Fruit fly (Drosophila melanogaster): ENCODE results near the gene CG6650.

CG6650 gene

dm6 chr3L:14031171-14032126, at the start of gene CG6650, which contains the start of gene endos (continued):
- peak; percentile 84 for TF ChIP-seq CG10543 (GFP tag; optimal IDR thresholded peaks at IDR 0.05)
- no peak for TF ChIP-seq kah (GFP tag; optimal IDR thresholded peaks at IDR 0.05)
- peak; percentile 53; the same call in 1 of the 2 replicates for TF ChIP-seq E2f2 (GFP tag; IDR thresholded peaks at IDR 0.05)
- TF ChIP-seq Bgb (GFP tag; IDR thresholded peaks at IDR 0.05; ENCODE audit: partially characterized antibody) = peak; percentile 76
- 0 out of 4 replicates have a peak, but pooled peaks have one; percentile 47 for TF ChIP-seq chinmo (GFP tag; IDR thresholded peaks at IDR 0.05; ENCODE audit: partially characterized antibody)
- TF ChIP-seq CG2120 (GFP tag; optimal IDR thresholded peaks at IDR 0.05) = peak; percentile 22
- TF ChIP-seq sc (optimal IDR thresholded peaks at IDR 0.05) = no peak
- TF ChIP-seq sc (GFP tag; optimal IDR thresholded peaks at IDR 0.05) = no peak
- peak; percentile 30 for TF ChIP-seq Meics (GFP tag; optimal IDR thresholded peaks at IDR 0.05)
- no peak for TF ChIP-seq Hmx (GFP tag; optimal IDR thresholded peaks at IDR 0.05)
- peak; percentile 63 for TF ChIP-seq CG6254 (GFP tag; optimal IDR thresholded peaks at IDR 0.05)
- no peak for TF ChIP-seq cato (GFP tag; optimal IDR thresholded peaks at IDR 0.05; ENCODE audit: borderline replicate concordance)
- TF ChIP-seq jing (GFP tag; optimal IDR thresholded peaks at IDR 0.05) = no peak
- TF ChIP-seq Hmr (GFP tag; optimal IDR thresholded peaks at IDR 0.05) = peak; percentile 23
- TF ChIP-seq sug (tag; optimal IDR thresholded peaks at IDR 0.05) = peak; percentile 67
- TF ChIP-seq HLH4C (GFP tag; IDR thresholded peaks at IDR 0.05; ENCODE audit: partially characterized antibody) = peak; percentile 87
- TF ChIP-seq vnd (GFP tag; IDR thresholded peaks at IDR 0.05; ENCODE audit: partially characterized antibody) = peak; percentile 73
- TF ChIP-seq CG31224 (GFP tag; IDR thresholded peaks at IDR 0.05) = no peak
- no peak for TF ChIP-seq chif (GFP tag; optimal IDR thresholded peaks at IDR 0.05)
- TF ChIP-seq sob (GFP tag; IDR thresholded peaks at IDR 0.05) = 0 out of 2 replicates have a peak, but pooled peaks have one; percentile 23
- TF ChIP-seq Opbp (GFP tag; IDR thresholded peaks at IDR 0.05; ENCODE audit: partially characterized antibody) = peak; percentile 74
- TF ChIP-seq CG18262 (tag; optimal IDR thresholded peaks at IDR 0.05) = peak; percentile 56
- peak; percentile 53 for TF ChIP-seq gem (tag; optimal IDR thresholded peaks at IDR 0.05)
- no peak for TF ChIP-seq sqz (GFP tag; optimal IDR thresholded peaks at IDR 0.05)
- peak; percentile 58 for TF ChIP-seq CG9932 (GFP tag; IDR thresholded peaks at IDR 0.05)
- TF ChIP-seq CTCF (GFP tag; optimal IDR thresholded peaks at IDR 0.05) = no peak
- no peak for TF ChIP-seq CHES-1-like (GFP tag; optimal IDR thresholded peaks at IDR 0.05)
- TF ChIP-seq CG4404 (GFP tag; IDR thresholded peaks at IDR 0.05) = no peak
- peak; percentile 51 for TF ChIP-seq CG15601 (tag; optimal IDR thresholded peaks at IDR 0.05)
- TF ChIP-seq p53 (GFP tag; optimal IDR thresholded peaks at IDR 0.05) = no peak
- TF ChIP-seq CG9817 (tag; optimal IDR thresholded peaks at IDR 0.05) = peak; percentile 48
- peak; percentile 42 for TF ChIP-seq CG15269 (tag; optimal IDR thresholded peaks at IDR 0.05)
- TF ChIP-seq cg (GFP tag; optimal IDR thresholded peaks at IDR 0.05) = peak; percentile 69
- TF ChIP-seq ap (GFP tag; IDR thresholded peaks at IDR 0.05) = no peak
- peak; percentile 65; the same call in 2 of the 3 replicates for TF ChIP-seq Doc3 (GFP tag; IDR thresholded peaks at IDR 0.05; ENCODE audit: partially characterized antibody)
- peak; percentile 21 for TF ChIP-seq CG10431 (GFP tag; optimal IDR thresholded peaks at IDR 0.05)
- peak; percentile 17 for TF ChIP-seq Neu2 (GFP tag; optimal IDR thresholded peaks at IDR 0.05; ENCODE audit: borderline replicate concordance)
- TF ChIP-seq CG12219 (GFP tag; optimal IDR thresholded peaks at IDR 0.05) = no peak
- peak; percentile 3 for TF ChIP-seq Sry-β (GFP tag; optimal IDR thresholded peaks at IDR 0.05)
- TF ChIP-seq esg (GFP tag; conservative IDR thresholded peaks at IDR 0.05) = no peak
- TF ChIP-seq pum (GFP tag; optimal IDR thresholded peaks at IDR 0.05) = peak; percentile 10
- TF ChIP-seq psq (GFP tag; optimal IDR thresholded peaks at IDR 0.05) = peak; percentile 24
- TF ChIP-seq Hsf (GFP tag; optimal IDR thresholded peaks at IDR 0.05) = no peak
- no peak for TF ChIP-seq CG8478 (optimal IDR thresholded peaks at IDR 0.05)
- TF ChIP-seq Kr (GFP tag; optimal IDR thresholded peaks at IDR 0.05) = no peak
- TF ChIP-seq CG9609 (GFP tag; optimal IDR thresholded peaks at IDR 0.05) = no peak
- peak; percentile 2 for TF ChIP-seq CG12299 (tag; optimal IDR thresholded peaks at IDR 0.05)
- TF ChIP-seq Sin3A (optimal IDR thresholded peaks at IDR 0.05) = peak; percentile 57
- TF ChIP-seq CG18476 (GFP tag; optimal IDR thresholded peaks at IDR 0.05) = peak; percentile 50

All from whole organism, embryonic.